Fruit fly (Drosophila melanogaster) Kc167 (cell line): ENCODE measurements around the gene CG4678.

Experiments used
- Myc ChIP-seq: fragments of >200 bp; optimal IDR thresholded peaks from 2 replicates; lab custom pipeline; 2017; ENCODE audit warnings: missing external identifiers
- Sin3A ChIP-seq: fragments of >200 bp; optimal IDR thresholded peaks from 2 replicates; lab custom pipeline; 2018; ENCODE audit warnings: missing external identifiers
- h ChIP-seq: fragments of >200 bp; optimal IDR thresholded peaks from 3 replicates; lab custom pipeline; 2018; ENCODE audit warnings: missing external identifiers
- ttk ChIP-seq: sonication (Bioruptor generic); optimal IDR thresholded peaks from 2 replicates; lab custom pipeline; 2017; ENCODE audit warnings: missing external identifiers

DNA sequence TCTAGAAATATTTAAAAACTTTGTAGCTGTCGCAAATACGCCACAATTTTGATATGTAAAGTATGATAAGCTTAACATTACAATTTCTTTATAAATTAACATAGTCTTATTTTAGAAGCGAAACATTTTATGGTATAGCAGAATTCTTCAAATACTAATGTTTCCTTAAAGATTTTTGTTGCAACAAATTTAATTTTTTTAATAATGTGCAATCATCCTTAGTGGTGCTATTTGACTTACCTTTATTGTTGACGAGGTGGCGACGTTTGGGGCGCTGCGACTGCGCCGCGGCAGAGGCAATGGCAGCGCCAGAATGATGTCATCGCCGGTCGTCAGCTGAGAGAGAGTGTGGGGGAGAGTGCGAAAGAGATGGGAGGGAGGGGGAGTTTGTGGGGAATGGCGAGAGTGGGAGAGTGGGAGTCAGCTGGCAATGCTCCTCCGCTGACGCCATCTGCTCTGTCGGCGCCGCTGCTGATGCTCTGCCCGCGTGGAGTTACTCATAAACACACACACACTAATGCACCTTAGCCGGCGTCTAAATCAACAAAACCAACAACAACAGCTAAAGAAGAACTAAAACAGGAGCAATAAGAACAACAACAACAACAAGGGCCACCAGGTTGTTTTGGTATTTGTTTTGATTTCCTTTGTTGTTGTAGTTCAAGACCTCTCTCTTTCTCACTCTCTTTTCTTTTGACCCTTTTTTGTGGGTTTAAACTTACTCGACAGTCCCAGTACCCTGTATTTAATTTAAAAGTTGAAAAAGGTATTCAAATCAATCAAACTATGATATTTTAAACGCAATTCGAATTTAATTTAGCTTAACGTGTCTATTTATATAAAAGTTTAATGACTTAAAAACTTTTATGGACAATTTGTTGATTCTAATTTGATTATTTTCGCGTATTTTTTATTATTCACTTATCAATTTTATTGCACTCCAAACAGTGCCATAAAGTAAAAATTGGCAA is 27.6 kb downstream of the CG4678 start:
- TF ChIP-seq Sin3A (lab: Kevin White, UChicago), result no peak
- TF ChIP-seq Myc (lab: Kevin White, UChicago), result no peak
- no peak for TF ChIP-seq ttk (lab: Kevin White, UChicago)
- TF ChIP-seq h, result no peak
